Worm (Caenorhabditis elegans) whole organism, young adult: ENCODE results near the gene ugtp-1.

Experiments
- B0035.1 ChIP-seq: sonication (generic microtip); optimal IDR thresholded peaks from 2 replicates; lab custom pipeline; 2016; ENCODE audit warnings: missing genetic modification characterization, mild to moderate bottlenecking, missing compliant biosample characterization, missing genotype, missing genetic modification reagents
- D2030.7 ChIP-seq: fragments of 200-800 bp; sonication (Bioruptor generic); IDR thresholded peaks from 2 replicates; pipeline ENCODE4 v1.3.6; 2022; ENCODE audit warnings: missing genetic modification reagents, missing genetic modification characterization, missing compliant biosample characterization
- F55B11.4 ChIP-seq: sonication (generic microtip); optimal IDR thresholded peaks from 2 replicates; lab custom pipeline; 2016; ENCODE audit warnings: missing compliant biosample characterization, missing genetic modification characterization, borderline replicate concordance; ENCODE audit not compliant: insufficient read depth
- K12H6.12 ChIP-seq: fragments of 200-800 bp; sonication (Bioruptor generic); optimal IDR thresholded peaks from 2 replicates; lab custom pipeline; 2018; ENCODE audit warnings: mild to moderate bottlenecking, missing genetic modification characterization, missing compliant biosample characterization
- T07F8.4 ChIP-seq: sonication (generic microtip); optimal IDR thresholded peaks from 2 replicates; lab custom pipeline; 2016; ENCODE audit warnings: mild to moderate bottlenecking, missing genetic modification characterization, moderate library complexity, missing compliant biosample characterization
- Y53G8AR.9 ChIP-seq: fragments of 200-800 bp; sonication (Bioruptor generic); conservative IDR thresholded peaks from 2 replicates; pipeline ENCODE4 v1.3.6; 2022; ENCODE audit warnings: missing genetic modification reagents, missing genetic modification characterization, missing compliant biosample characterization
- Y67H2A.10 ChIP-seq: fragments of 200-800 bp; sonication (Bioruptor generic); conservative IDR thresholded peaks from 2 replicates; pipeline ENCODE4 v1.3.6; 2022; ENCODE audit warnings: missing genetic modification reagents, missing genetic modification characterization, missing compliant biosample characterization
- Y95B8A.8 ChIP-seq: fragments of 200-800 bp; sonication (Bioruptor generic); IDR thresholded peaks from 2 replicates; pipeline ENCODE4 v1.3.6; 2022; ENCODE audit warnings: missing genetic modification reagents, missing genetic modification characterization, missing compliant biosample characterization
- ZK185.1 ChIP-seq: sonication (generic microtip); optimal IDR thresholded peaks from 2 replicates; lab custom pipeline; 2016; ENCODE audit warnings: mild to moderate bottlenecking, missing genetic modification characterization, missing compliant biosample characterization; ENCODE audit not compliant: poor library complexity, severe bottlenecking
- aptf-2 ChIP-seq: fragments of 200-800 bp; sonication (Bioruptor generic); conservative IDR thresholded peaks from 2 replicates; pipeline ENCODE4 v1.3.6; 2022; ENCODE audit warnings: missing genetic modification reagents, missing genetic modification characterization, missing compliant biosample characterization
- atf-7 ChIP-seq: sonication (generic microtip); optimal IDR thresholded peaks from 2 replicates; lab custom pipeline; 2017; ENCODE audit warnings: mild to moderate bottlenecking, missing genetic modification characterization, missing compliant biosample characterization
- athp-1 ChIP-seq: sonication (generic microtip); optimal IDR thresholded peaks from 2 replicates; lab custom pipeline; 2017; ENCODE audit warnings: mild to moderate bottlenecking, missing genetic modification characterization, missing compliant biosample characterization
- attf-3 ChIP-seq: fragments of 200-800 bp; sonication (Bioruptor generic); conservative IDR thresholded peaks from 2 replicates; pipeline ENCODE4 v1.3.6; 2022; ENCODE audit warnings: missing genetic modification reagents, missing genetic modification characterization, missing compliant biosample characterization
- cebp-1 ChIP-seq, 2 experiments: fragments of 200-800 bp in 1 of 2; sonication (Bioruptor generic) in 1 of 2; sonication (generic microtip) in 1 of 2; IDR thresholded peaks in 1 of 2; optimal IDR thresholded peaks in 1 of 2; 2 replicates each; pipeline versions ENCODE4 v1.3.6 to Lab custom; 2017 to 2022; ENCODE audit warnings: missing compliant biosample characterization in 2 of 2, missing genetic modification characterization in 2 of 2, mild to moderate bottlenecking in 1 of 2, missing genetic modification reagents in 1 of 2, moderate library complexity in 1 of 2
- ceh-100 ChIP-seq: fragments of 200-800 bp; sonication (Bioruptor generic); IDR thresholded peaks from 2 replicates; pipeline ENCODE4 v1.3.6; 2022; ENCODE audit warnings: missing genetic modification reagents, missing genetic modification characterization, missing compliant biosample characterization
- ceh-58 ChIP-seq: fragments of 200-800 bp; sonication (Bioruptor generic); IDR thresholded peaks from 2 replicates; pipeline ENCODE4 v1.3.6; 2022; ENCODE audit warnings: missing genetic modification characterization, missing compliant biosample characterization
- ceh-91 ChIP-seq: fragments of 200-800 bp; sonication (Bioruptor generic); IDR thresholded peaks from 2 replicates; pipeline ENCODE4 v1.3.6; 2022; ENCODE audit warnings: missing genetic modification reagents, missing genetic modification characterization, missing compliant biosample characterization
- chd-7 ChIP-seq: sonication (generic microtip); optimal IDR thresholded peaks from 2 replicates; lab custom pipeline; 2016; ENCODE audit warnings: mild to moderate bottlenecking, missing genetic modification characterization, moderate library complexity, missing compliant biosample characterization
- dox-1 ChIP-seq: fragments of 200-800 bp; sonication (Bioruptor generic); IDR thresholded peaks from 2 replicates; pipeline ENCODE4 v1.3.6; 2022; ENCODE audit warnings: missing genetic modification reagents, missing genetic modification characterization, missing compliant biosample characterization
- egl-44 ChIP-seq: fragments of 200-800 bp; sonication (Bioruptor generic); IDR thresholded peaks from 2 replicates; pipeline ENCODE4 v1.3.6; 2022; ENCODE audit warnings: missing genetic modification reagents, missing genetic modification characterization, missing compliant biosample characterization
- ekl-4 ChIP-seq: fragments of 200-800 bp; sonication (Bioruptor generic); IDR thresholded peaks from 2 replicates; pipeline ENCODE4 v1.3.6; 2022; ENCODE audit warnings: missing genetic modification reagents, missing genetic modification characterization, missing compliant biosample characterization
- him-1 ChIP-seq: sonication (generic microtip); optimal IDR thresholded peaks from 2 replicates; lab custom pipeline; 2016; ENCODE audit warnings: missing genotype, missing genetic modification reagents, missing genetic modification characterization, missing compliant biosample characterization
- hmg-1.2 ChIP-seq: fragments of 200-800 bp; sonication (Bioruptor generic); IDR thresholded peaks from 2 replicates; pipeline ENCODE4 v1.3.6; 2022; ENCODE audit warnings: missing genetic modification reagents, missing genetic modification characterization, missing compliant biosample characterization
- lin-35 ChIP-seq, 3 experiments: fragments of 150-350 bp in 2 of 3; sonication (generic microtip) in 1 of 3; optimal IDR thresholded peaks; 2 replicates each; lab custom pipeline; 2014 to 2018; ENCODE audit warnings: missing biosample characterization in 3 of 3, missing genetic modification characterization in 3 of 3, missing genetic modification reagents in 3 of 3
- lin-40 ChIP-seq: sonication (generic microtip); optimal IDR thresholded peaks from 2 replicates; lab custom pipeline; 2016; ENCODE audit warnings: missing genetic modification characterization, mild to moderate bottlenecking, missing compliant biosample characterization, missing genotype, missing genetic modification reagents
- madf-3 ChIP-seq: fragments of 200-800 bp; sonication (Bioruptor generic); IDR thresholded peaks from 2 replicates; pipeline ENCODE4 v1.3.6; 2022; ENCODE audit warnings: missing genetic modification reagents, missing genetic modification characterization, missing compliant biosample characterization
- madf-8 ChIP-seq: fragments of 200-800 bp; sonication (Bioruptor generic); conservative IDR thresholded peaks from 2 replicates; pipeline ENCODE4 v1.3.6; 2022; ENCODE audit warnings: missing genetic modification reagents, missing genetic modification characterization, missing compliant biosample characterization
- mcd-1 ChIP-seq: fragments of 200-800 bp; sonication (Bioruptor generic); IDR thresholded peaks from 2 replicates; pipeline ENCODE4 v1.3.6; 2022; ENCODE audit warnings: missing genetic modification reagents, missing genetic modification characterization, missing compliant biosample characterization
- mel-28 ChIP-seq: sonication (generic microtip); optimal IDR thresholded peaks from 2 replicates; lab custom pipeline; 2016; ENCODE audit warnings: borderline replicate concordance, mild to moderate bottlenecking, missing genetic modification characterization, missing compliant biosample characterization
- mes-4 ChIP-seq: sonication (generic microtip); optimal IDR thresholded peaks from 2 replicates; lab custom pipeline; 2016; ENCODE audit warnings: missing genotype, missing genetic modification characterization, missing compliant biosample characterization
- nfyb-1 ChIP-seq: fragments of 200-800 bp; sonication (Bioruptor generic); IDR thresholded peaks from 2 replicates; pipeline ENCODE4 v1.3.6; 2022; ENCODE audit warnings: missing genetic modification reagents, missing genetic modification characterization, missing compliant biosample characterization
- nhr-27 ChIP-seq: fragments of 200-800 bp; sonication (Bioruptor generic); optimal IDR thresholded peaks from 2 replicates; lab custom pipeline; 2018; ENCODE audit warnings: mild to moderate bottlenecking, missing genetic modification characterization, moderate library complexity, missing compliant biosample characterization
- pha-4 ChIP-seq: fragments of 150-350 bp; sonication (generic microtip); optimal IDR thresholded peaks from 2 replicates; lab custom pipeline; 2014; ENCODE audit warnings: missing biosample characterization, missing genetic modification reagents, missing genetic modification characterization
- rec-8 ChIP-seq, 2 experiments: sonication (generic microtip); optimal IDR thresholded peaks; 2 replicates each; lab custom pipeline; 2016; ENCODE audit warnings: mild to moderate bottlenecking in 2 of 2, missing genetic modification characterization in 2 of 2, missing genetic modification reagents in 2 of 2, missing genotype in 2 of 2, missing biosample characterization in 1 of 2, missing compliant biosample characterization in 1 of 2, moderate library complexity in 1 of 2
- repo-1 ChIP-seq: sonication (generic microtip); optimal IDR thresholded peaks from 2 replicates; lab custom pipeline; 2017; ENCODE audit warnings: mild to moderate bottlenecking, missing genetic modification characterization, missing compliant biosample characterization
- sdz-38 ChIP-seq: sonication (generic microtip); optimal IDR thresholded peaks from 2 replicates; lab custom pipeline; 2016; ENCODE audit warnings: missing genotype, missing genetic modification characterization, missing compliant biosample characterization
- snpc-1.3 ChIP-seq: sonication (generic microtip); optimal IDR thresholded peaks from 2 replicates; lab custom pipeline; 2017; ENCODE audit warnings: missing genetic modification characterization, mild to moderate bottlenecking, missing compliant biosample characterization, antibody characterized with exemption, moderate library complexity, missing genotype, missing genetic modification reagents; ENCODE audit not compliant: insufficient read depth
- snpc-4 ChIP-seq, 5 experiments: fragments of 150-350 bp in 1 of 5; sonication (generic microtip) in 4 of 5; optimal IDR thresholded peaks; 2 replicates each; lab custom pipeline; 2014 to 2018; ENCODE audit warnings: missing genetic modification characterization in 5 of 5, missing biosample characterization in 3 of 5, antibody characterized with exemption in 2 of 5, mild to moderate bottlenecking in 2 of 5, missing compliant biosample characterization in 2 of 5, missing genotype in 2 of 5, moderate library complexity in 2 of 5, missing genetic modification reagents in 1 of 5
- sptf-2 ChIP-seq: fragments of 200-800 bp; sonication (Bioruptor generic); optimal IDR thresholded peaks from 2 replicates; lab custom pipeline; 2018; ENCODE audit warnings: mild to moderate bottlenecking, missing genetic modification characterization, missing compliant biosample characterization
- tbp1 ChIP-seq: fragments of 200-800 bp; sonication (Bioruptor generic); optimal IDR thresholded peaks from 2 replicates; lab custom pipeline; 2018; ENCODE audit warnings: mild to moderate bottlenecking, missing genetic modification characterization, missing compliant biosample characterization
- unc-130 ChIP-seq: sonication (generic microtip); optimal IDR thresholded peaks from 2 replicates; lab custom pipeline; 2016; ENCODE audit warnings: missing genetic modification reagents, missing genetic modification characterization, missing compliant biosample characterization
- zfh-2 ChIP-seq: fragments of 200-800 bp; sonication (Bioruptor generic); conservative IDR thresholded peaks from 2 replicates; pipeline ENCODE4 v1.3.6; 2022; ENCODE audit warnings: missing genetic modification reagents, missing genetic modification characterization, missing compliant biosample characterization
- ztf-25 ChIP-seq: fragments of 200-800 bp; sonication (Bioruptor generic); IDR thresholded peaks from 2 replicates; pipeline ENCODE4 v1.3.6; 2022; ENCODE audit warnings: missing genetic modification reagents, missing genetic modification characterization, missing compliant biosample characterization
- ztf-3 ChIP-seq: fragments of 200-800 bp; sonication (Bioruptor generic); optimal IDR thresholded peaks from 2 replicates; lab custom pipeline; 2018; ENCODE audit warnings: mild to moderate bottlenecking, missing genetic modification characterization, missing compliant biosample characterization
- ztf-6 ChIP-seq: fragments of 200-800 bp; sonication (Bioruptor generic); IDR thresholded peaks from 2 replicates; pipeline ENCODE4 v1.3.6; 2022; ENCODE audit warnings: missing genetic modification reagents, missing genetic modification characterization, missing compliant biosample characterization

ugtp-1 gene

ce11 chrIII:8795595-8796141 lies 45.2 kb upstream of the ugtp-1 start (continued):
- TF ChIP-seq nhr-27, result no peak
- TF ChIP-seq mcd-1 (GFP tag; lab: Robert Waterston, UW), result peak; percentile 81
- TF ChIP-seq mes-4 (tag; lab: Kevin White, UChicago), result no peak
- TF ChIP-seq chd-7, result peak; percentile 96
- TF ChIP-seq Y67H2A.10 (GFP tag; lab: Robert Waterston, UW), result peak; percentile 46; the same call in 1 of the 2 replicates
- no peak for TF ChIP-seq sptf-2 (GFP tag; lab: Kevin White, UChicago)
- TF ChIP-seq B0035.1 (tag; lab: Kevin White, UChicago), result peak; percentile 37
- no peak for TF ChIP-seq unc-130
- TF ChIP-seq athp-1 (tag; lab: Kevin White, UChicago), result peak; percentile 79
- TF ChIP-seq pha-4 (tag; lab: Kevin White, UChicago), result peak; percentile 49
- TF ChIP-seq D2030.7 (GFP tag; lab: Robert Waterston, UW), result peak; percentile 38
- no peak for TF ChIP-seq ceh-58
- TF ChIP-seq ztf-3 (GFP tag; lab: Kevin White, UChicago), result peak; percentile 52
- TF ChIP-seq snpc-1.3, result peak; percentile 49
- peak; percentile 28 for TF ChIP-seq T07F8.4 (tag; lab: Kevin White, UChicago)
- TF ChIP-seq cebp-1 (GFP tag; IDR thresholded peaks at IDR 0.05; lab: Robert Waterston, UW), result peak; percentile 25; the same call in 1 of the 2 replicates
- TF ChIP-seq cebp-1 (tag; optimal IDR thresholded peaks at IDR 0.05; lab: Kevin White, UChicago), result peak; percentile 88
- no peak for TF ChIP-seq mel-28 (tag; lab: Kevin White, UChicago)
- peak in 1 of 2 experiments; percentile 5 for TF ChIP-seq rec-8 (tag; optimal IDR thresholded peaks at IDR 0.05; lab: Kevin White, UChicago)
- TF ChIP-seq nfyb-1 (GFP tag; lab: Robert Waterston, UW), result peak; percentile 89
- TF ChIP-seq F55B11.4 (tag; lab: Kevin White, UChicago), result no peak
- TF ChIP-seq sdz-38 (tag; lab: Kevin White, UChicago), result no peak
- peak; percentile 62 for TF ChIP-seq tbp1 (GFP tag; lab: Kevin White, UChicago)
- no peak for TF ChIP-seq attf-3 (GFP tag; lab: Robert Waterston, UW)
- TF ChIP-seq snpc-4 (GFP tag; optimal IDR thresholded peaks at IDR 0.05; lab: Kevin White, UChicago), result peak; percentile 87
- peak; percentile 89 to 91 (median 90) for TF ChIP-seq snpc-4 (tag; optimal IDR thresholded peaks at IDR 0.05; lab: Kevin White, UChicago)
- TF ChIP-seq ekl-4, result peak; percentile 69
- peak; percentile 96 for TF ChIP-seq K12H6.12 (tag; lab: Kevin White, UChicago)
- TF ChIP-seq Y53G8AR.9 (GFP tag; lab: Robert Waterston, UW), result no peak
- TF ChIP-seq madf-8 (GFP tag; lab: Robert Waterston, UW), result no peak
- TF ChIP-seq ceh-100 (GFP tag; lab: Robert Waterston, UW), result peak; percentile 23; the same call in 1 of the 2 replicates
- peak; percentile 91 for TF ChIP-seq ZK185.1
- TF ChIP-seq him-1 (tag; lab: Kevin White, UChicago), result no peak
- TF ChIP-seq ceh-91 (GFP tag; lab: Robert Waterston, UW), result no peak
- 0 out of 2 replicates have a peak, but pooled peaks have one; percentile 34 for TF ChIP-seq Y95B8A.8 (GFP tag; lab: Robert Waterston, UW)
- peak; percentile 86 for TF ChIP-seq atf-7
- TF ChIP-seq egl-44 (GFP tag; lab: Robert Waterston, UW), result peak; percentile 74
- TF ChIP-seq ztf-25 (GFP tag; lab: Robert Waterston, UW), result no peak
- TF ChIP-seq lin-35 (GFP tag; optimal IDR thresholded peaks at IDR 0.05; lab: Kevin White, UChicago), result peak in 2 of 3 experiments; percentile 38 to 84
- TF ChIP-seq zfh-2, result peak; percentile 99
- TF ChIP-seq dox-1 (GFP tag; lab: Robert Waterston, UW), result peak; percentile 90
- TF ChIP-seq madf-3 (GFP tag; lab: Robert Waterston, UW), result no peak
- TF ChIP-seq lin-40, result peak; percentile 96
- TF ChIP-seq ztf-6 (GFP tag; lab: Robert Waterston, UW), result peak; percentile 56; the same call in 1 of the 2 replicates
- TF ChIP-seq aptf-2 (GFP tag; lab: Robert Waterston, UW), result 0 out of 2 replicates have a peak, but pooled peaks have one; percentile 59
- peak; percentile 97 for TF ChIP-seq hmg-1.2
- peak; percentile 74 for TF ChIP-seq repo-1 (tag; lab: Kevin White, UChicago)
